Worm (Caenorhabditis elegans): ENCODE measurements around the gene W04D12.1.

ce11 chrIII:5876867-5877641 lies 40.3 kb downstream of the W04D12.1 start:
- TF ChIP-seq nhr-237 (tag; optimal IDR thresholded peaks at IDR 0.05), result no peak
- no peak for TF ChIP-seq elt-3 (tag; optimal IDR thresholded peaks at IDR 0.05)
- TF ChIP-seq sptf-1 (tag; optimal IDR thresholded peaks at IDR 0.05), result no peak
- no peak for TF ChIP-seq mep-1 (tag; optimal IDR thresholded peaks at IDR 0.05)
- TF ChIP-seq ztf-11 (tag; optimal IDR thresholded peaks at IDR 0.05), result no peak
- no peak for TF ChIP-seq ceh-83 (GFP tag; optimal IDR thresholded peaks at IDR 0.05)
- no peak for TF ChIP-seq blmp-1 (tag; optimal IDR thresholded peaks at IDR 0.05)
- TF ChIP-seq zip-8 (tag; optimal IDR thresholded peaks at IDR 0.05), result no peak
- TF ChIP-seq nhr-2 (tag; optimal IDR thresholded peaks at IDR 0.05), result no peak
- no peak for TF ChIP-seq unc-62 (GFP tag; optimal IDR thresholded peaks at IDR 0.05)
- TF ChIP-seq unc-120 (tag; optimal IDR thresholded peaks at IDR 0.05; ENCODE audit: poor library complexity, severe bottlenecking), result no peak

Measured in whole organism, mixed stage, embryonic.